Fruit fly (Drosophila melanogaster) whole organism: ENCODE data around the gene Sf3a2.

Experiments
- CG8478 ChIP-seq: fragments of >200 bp; optimal IDR thresholded peaks from 2 replicates; lab custom pipeline; 2018; ENCODE audit warnings: inconsistent platforms
- psq ChIP-seq: fragments of >200 bp; optimal IDR thresholded peaks from 2 replicates; lab custom pipeline; 2017
- usp ChIP-seq: fragments of >200 bp; optimal IDR thresholded peaks from 2 replicates; lab custom pipeline; 2017; ENCODE audit warnings: missing biosample characterization, missing genetic modification characterization, mixed read lengths

DNA sequence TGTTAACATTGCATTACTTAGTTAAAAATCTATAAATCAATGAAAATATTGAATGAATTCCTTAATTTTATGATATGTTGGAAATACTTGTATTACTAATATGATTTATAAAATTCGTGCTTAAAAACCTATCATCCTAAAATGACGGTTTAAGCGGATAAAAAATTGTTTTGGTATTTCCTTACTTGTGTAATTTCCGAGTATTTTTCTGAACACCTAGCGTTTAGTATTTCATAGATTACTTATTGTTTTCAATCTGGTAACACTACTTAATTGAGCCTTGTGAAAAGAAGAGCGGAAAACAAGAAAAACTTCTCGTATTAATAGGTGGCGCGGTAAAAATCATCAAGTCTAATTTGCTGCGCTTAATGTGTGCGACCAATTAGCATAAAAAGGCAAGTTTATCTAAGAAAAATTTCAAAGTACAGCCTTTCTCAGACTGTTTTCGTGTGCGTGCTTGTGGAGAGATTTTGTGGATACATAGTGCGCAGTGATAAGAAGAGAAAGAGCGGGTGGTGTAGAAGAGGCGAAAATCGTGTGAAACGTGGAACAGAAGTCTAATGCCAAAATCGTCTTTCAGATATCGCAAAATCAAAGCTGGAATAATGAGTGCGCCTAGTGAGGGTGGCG, 8.0 kb downstream of the Sf3a2 start, which contains the start of gene Sap130:
- TF ChIP-seq usp (GFP tag; lab: Kevin White, UChicago), result no peak
- no peak for TF ChIP-seq CG8478 (lab: Kevin White, UChicago)
- TF ChIP-seq psq, result no peak
